Worm (Caenorhabditis elegans) whole organism, late embryonic: ENCODE results near the gene glna-2.

Experiments used
- ceh-45 ChIP-seq: fragments of 200-800 bp; sonication (Bioruptor generic); IDR thresholded peaks from 2 replicates; pipeline ENCODE4 v1.3.6; 2022; ENCODE audit warnings: missing genetic modification reagents, missing genetic modification characterization, missing compliant biosample characterization
- ceh-9 ChIP-seq: sonication (generic microtip); optimal IDR thresholded peaks from 2 replicates; lab custom pipeline; 2016; ENCODE audit warnings: mild to moderate bottlenecking, missing genetic modification characterization, inconsistent platforms, missing compliant biosample characterization
- dmd-4 ChIP-seq: sonication (generic microtip); optimal IDR thresholded peaks from 2 replicates; lab custom pipeline; 2016; ENCODE audit warnings: borderline replicate concordance, missing genetic modification characterization, missing compliant biosample characterization
- hlh-8 ChIP-seq: sonication (generic microtip); optimal IDR thresholded peaks from 2 replicates; lab custom pipeline; 2016; ENCODE audit warnings: missing genotype, missing genetic modification characterization, missing compliant biosample characterization
- nfya-1 ChIP-seq: sonication (generic microtip); optimal IDR thresholded peaks from 2 replicates; lab custom pipeline; 2017; ENCODE audit warnings: missing genetic modification characterization, mild to moderate bottlenecking, missing compliant biosample characterization, antibody characterized with exemption, moderate library complexity
- pag-3 ChIP-seq: sonication (generic microtip); optimal IDR thresholded peaks from 2 replicates; lab custom pipeline; 2016; ENCODE audit warnings: missing compliant biosample characterization, missing genetic modification characterization, borderline replicate concordance
- pha-4 ChIP-seq: fragments of 150-350 bp; optimal IDR thresholded peaks from 2 replicates; lab custom pipeline; 2018; ENCODE audit warnings: missing biosample characterization, missing genetic modification reagents, missing genetic modification characterization
- pqm-1 ChIP-seq: sonication (generic microtip); optimal IDR thresholded peaks from 2 replicates; lab custom pipeline; 2016; ENCODE audit warnings: missing genetic modification characterization, missing compliant biosample characterization
- sox-2 ChIP-seq: fragments of 200-800 bp; sonication (Bioruptor generic); IDR thresholded peaks from 2 replicates; pipeline ENCODE4 v1.3.6; 2022; ENCODE audit warnings: missing genetic modification reagents, missing genetic modification characterization, missing compliant biosample characterization
- tbx-2 ChIP-seq: sonication (generic microtip); optimal IDR thresholded peaks from 2 replicates; lab custom pipeline; 2016; ENCODE audit warnings: missing genetic modification characterization, missing compliant biosample characterization
- ztf-16 ChIP-seq: sonication (generic microtip); optimal IDR thresholded peaks from 2 replicates; lab custom pipeline; 2017; ENCODE audit warnings: missing genetic modification characterization, missing compliant biosample characterization

DNA sequence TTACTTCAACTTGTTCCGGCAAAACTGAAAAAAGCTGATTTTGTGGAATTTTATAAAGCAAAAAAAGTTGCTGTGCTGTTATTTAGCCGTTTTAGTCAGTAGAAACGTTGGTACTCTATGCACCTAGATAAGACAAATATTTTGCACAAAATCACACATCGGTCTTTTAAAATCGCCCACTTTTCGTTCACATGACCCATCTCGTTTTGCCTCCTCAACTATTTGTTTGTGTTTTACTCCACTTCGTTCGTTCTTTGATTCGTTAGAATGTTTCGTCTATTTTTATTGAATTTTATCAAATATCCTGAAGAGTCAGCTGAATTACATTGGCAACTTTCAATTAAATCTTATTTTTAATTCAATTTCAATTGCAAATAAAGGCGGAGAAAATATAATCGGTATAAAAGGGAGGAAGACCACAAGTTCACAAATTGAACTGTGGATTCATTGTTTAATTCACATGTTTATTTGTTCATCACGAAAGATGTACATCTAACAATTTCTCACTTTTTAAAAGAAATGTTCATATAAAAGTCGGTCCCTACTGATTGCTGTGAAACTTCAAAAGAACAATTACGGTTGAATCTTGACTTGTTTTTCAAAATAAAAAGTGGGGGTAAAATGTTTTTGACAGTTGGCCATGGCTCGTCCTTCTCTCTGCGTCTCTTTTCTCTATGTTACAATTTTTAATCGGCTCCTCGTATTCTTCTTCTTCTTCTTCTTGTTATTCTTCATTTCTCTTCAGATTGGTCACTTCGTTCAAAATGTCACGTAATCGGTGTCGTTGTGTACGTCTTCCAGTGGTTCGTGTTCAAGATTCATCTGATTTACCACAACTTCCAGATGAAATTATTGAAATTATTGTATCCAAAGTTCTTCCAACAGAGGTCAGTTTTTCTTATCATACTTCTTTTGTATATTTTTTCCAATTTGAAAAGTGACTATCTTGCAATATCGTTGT is 3.9 kb downstream of the glna-2 start, which contains the start of gene DH11.2:
- TF ChIP-seq tbx-2: no peak
- TF ChIP-seq ceh-45 (GFP tag; lab: Robert Waterston, UW): no peak
- TF ChIP-seq ztf-16 (tag; lab: Kevin White, UChicago): no peak
- no peak for TF ChIP-seq sox-2 (GFP tag; lab: Robert Waterston, UW)
- no peak for TF ChIP-seq pha-4
- TF ChIP-seq pag-3 (tag; lab: Kevin White, UChicago): no peak
- TF ChIP-seq nfya-1 (tag; lab: Kevin White, UChicago): no peak
- no peak for TF ChIP-seq ceh-9 (tag; lab: Kevin White, UChicago)
- TF ChIP-seq hlh-8 (tag; lab: Kevin White, UChicago): no peak
- TF ChIP-seq dmd-4 (tag; lab: Kevin White, UChicago): no peak
- TF ChIP-seq pqm-1 (tag; lab: Kevin White, UChicago): no peak
